Fruit fly (Drosophila melanogaster): Measurements from ENCODE around the gene side-VII.

Gene side-VII

dm6 chr3R:9777941-9778360 lies 38.2 kb upstream of the side-VII start, which contains the start of gene RpS29 (continued):
- TF ChIP-seq CG18476 (GFP tag; optimal IDR thresholded peaks at IDR 0.05) (peak; percentile 18), D19B (GFP tag; optimal IDR thresholded peaks at IDR 0.05) (no peak), CG12744 (GFP tag; optimal IDR thresholded peaks at IDR 0.05) (peak; percentile 77), ewg (GFP tag; optimal IDR thresholded peaks at IDR 0.05) (peak; percentile 57), gt (GFP tag; IDR thresholded peaks at IDR 0.05) (0 out of 2 replicates have a peak, but pooled peaks have one; percentile 10), ERR (GFP tag; optimal IDR thresholded peaks at IDR 0.05) (peak; percentile 85), CG15479 (GFP tag; optimal IDR thresholded peaks at IDR 0.05) (no peak), cg (GFP tag; optimal IDR thresholded peaks at IDR 0.05) (no peak), CG5953 (GFP tag; IDR thresholded peaks at IDR 0.05) (peak; percentile 60), slou (GFP tag; optimal IDR thresholded peaks at IDR 0.05) (peak; percentile 79), CG17568 (GFP tag; optimal IDR thresholded peaks at IDR 0.05) (no peak), CG4730 (GFP tag; IDR thresholded peaks at IDR 0.05) (peak; percentile 46; the same call in 1 of the 2 replicates), BtbVII (GFP tag; optimal IDR thresholded peaks at IDR 0.05) (peak; percentile 78), CG1792 (GFP tag; optimal IDR thresholded peaks at IDR 0.05) (peak; percentile 81), B-H1 (GFP tag; IDR thresholded peaks at IDR 0.05) (peak; percentile 48; the same call in 1 of the 3 replicates), toy (GFP tag; IDR thresholded peaks at IDR 0.05) (peak; percentile 51; the same call in 1 of the 2 replicates), CG12391 (tag; optimal IDR thresholded peaks at IDR 0.05) (peak; percentile 84), CG14050 (GFP tag; IDR thresholded peaks at IDR 0.05) (peak; percentile 60), CG17802 (tag; optimal IDR thresholded peaks at IDR 0.05) (peak; percentile 53), Mad (GFP tag; optimal IDR thresholded peaks at IDR 0.05) (peak; percentile 85), CG18764 (GFP tag; optimal IDR thresholded peaks at IDR 0.05) (peak; percentile 76), Tbp (GFP tag; optimal IDR thresholded peaks at IDR 0.05) (peak; percentile 61), CG32767 (GFP tag; IDR thresholded peaks at IDR 0.05) (peak; percentile 57; the same call in 1 of the 2 replicates), CG11085 (GFP tag; IDR thresholded peaks at IDR 0.05) (peak; percentile 79), dysf (GFP tag; IDR thresholded peaks at IDR 0.05) (peak; percentile 80), tap (tag; optimal IDR thresholded peaks at IDR 0.05) (peak; percentile 38), CG8944 (GFP tag; optimal IDR thresholded peaks at IDR 0.05) (peak; percentile 84), CG9437 (GFP tag; optimal IDR thresholded peaks at IDR 0.05) (no peak), Dref (GFP tag; IDR thresholded peaks at IDR 0.05) (peak; percentile 98), CG13287 (GFP tag; IDR thresholded peaks at IDR 0.05; ENCODE audit: partially characterized antibody) (peak; percentile 97), hkb (optimal IDR thresholded peaks at IDR 0.05) (no peak), hkb (GFP tag; IDR thresholded peaks at IDR 0.05) (peak; percentile 52), Meics (GFP tag; optimal IDR thresholded peaks at IDR 0.05) (peak; percentile 87), CG1647 (GFP tag; optimal IDR thresholded peaks at IDR 0.05) (peak; percentile 84), kah (GFP tag; optimal IDR thresholded peaks at IDR 0.05) (peak; percentile 45), pnt (GFP tag; optimal IDR thresholded peaks at IDR 0.05) (peak; percentile 73), Jarid2 (GFP tag; optimal IDR thresholded peaks at IDR 0.05) (peak; percentile 63), Hr78 (GFP tag; optimal IDR thresholded peaks at IDR 0.05) (no peak), zf30C (GFP tag; optimal IDR thresholded peaks at IDR 0.05) (peak; percentile 57), CG10267 (tag; optimal IDR thresholded peaks at IDR 0.05) (peak; percentile 84), zfh1 (GFP tag; IDR thresholded peaks at IDR 0.05) (peak; percentile 84), CG12942 (GFP tag; optimal IDR thresholded peaks at IDR 0.05) (peak; percentile 78), CG32772 (GFP tag; IDR thresholded peaks at IDR 0.05) (peak; percentile 74), CG8089 (GFP tag; optimal IDR thresholded peaks at IDR 0.05) (peak; percentile 80), CG17385 (GFP tag; optimal IDR thresholded peaks at IDR 0.05) (peak; percentile 54), CG15011 (GFP tag; optimal IDR thresholded peaks at IDR 0.05) (peak; percentile 49), z (GFP tag; IDR thresholded peaks at IDR 0.05) (no peak), Six4 (GFP tag; optimal IDR thresholded peaks at IDR 0.05) (peak; percentile 61), crp (GFP tag; optimal IDR thresholded peaks at IDR 0.05) (peak in 1 of 2 experiments; percentile 50), CG15696 (tag; optimal IDR thresholded peaks at IDR 0.05) (peak; percentile 58), dpn (GFP tag; optimal IDR thresholded peaks at IDR 0.05) (peak; percentile 86 to 90)

All from whole organism, embryonic.